Worm (Caenorhabditis elegans) whole organism, L1 larva: ENCODE results near the gene pqn-42.

Source experiments
- ces-1 ChIP-seq: fragments of 150-350 bp; optimal IDR thresholded peaks from 2 replicates; lab custom pipeline; 2014; ENCODE audit warnings: missing biosample characterization, missing genetic modification reagents, missing genetic modification characterization
- egl-27 ChIP-seq, 2 experiments: fragments of 150-350 bp in 1 of 2; sonication (generic microtip); optimal IDR thresholded peaks; 3 replicates each; lab custom pipeline; 2017 to 2018; ENCODE audit warnings: missing biosample characterization in 2 of 2, missing genetic modification characterization in 2 of 2, missing genetic modification reagents in 2 of 2
- fos-1 ChIP-seq: fragments of 150-350 bp; optimal IDR thresholded peaks from 2 replicates; lab custom pipeline; 2014; ENCODE audit warnings: missing biosample characterization, missing genetic modification characterization
- nhr-11 ChIP-seq: fragments of 150-350 bp; optimal IDR thresholded peaks from 2 replicates; lab custom pipeline; 2014; ENCODE audit warnings: missing biosample characterization, missing genetic modification characterization
- nhr-12 ChIP-seq: sonication (generic microtip); optimal IDR thresholded peaks from 2 replicates; lab custom pipeline; 2017; ENCODE audit warnings: missing biosample characterization, missing genetic modification characterization
- nhr-77 ChIP-seq: fragments of 150-350 bp; optimal IDR thresholded peaks from 2 replicates; lab custom pipeline; 2014; ENCODE audit warnings: missing biosample characterization, missing genetic modification characterization
- snpc-4 ChIP-seq: fragments of 150-350 bp; optimal IDR thresholded peaks from 2 replicates; lab custom pipeline; 2014; ENCODE audit warnings: missing biosample characterization, missing genetic modification characterization
- unc-62 ChIP-seq: fragments of 150-350 bp; optimal IDR thresholded peaks from 2 replicates; lab custom pipeline; 2014; ENCODE audit warnings: missing biosample characterization, missing genetic modification reagents, missing genetic modification characterization
- ztf-11 ChIP-seq, 2 experiments: sonication (generic microtip); optimal IDR thresholded peaks; 2 replicates each; lab custom pipeline; 2016 to 2017; ENCODE audit warnings: missing genetic modification characterization in 2 of 2, missing biosample characterization in 1 of 2, missing compliant biosample characterization in 1 of 2

DNA sequence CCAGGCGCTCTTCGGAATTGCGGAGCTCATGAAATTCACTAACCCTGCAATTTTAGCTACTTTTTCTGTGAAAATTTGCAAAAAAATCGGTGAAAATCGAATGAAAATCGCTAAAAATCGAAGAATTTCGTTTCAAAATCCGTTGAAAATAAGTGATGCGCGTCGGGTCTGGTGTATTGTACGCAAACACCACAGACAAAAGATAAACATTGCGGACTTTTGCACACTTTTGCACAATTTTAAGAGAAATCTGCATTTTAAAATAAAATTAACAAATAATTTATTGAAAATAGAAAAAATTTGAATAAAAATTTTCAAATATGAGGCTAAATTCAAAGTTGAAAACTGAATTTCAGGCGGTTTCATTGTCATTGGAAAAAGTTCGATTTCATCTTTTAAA, 20.3 kb upstream of the pqn-42 start, which contains the start of gene F53G2.12:
- TF ChIP-seq unc-62 (GFP tag; lab: Kevin White, UChicago) (no peak), nhr-77 (tag; lab: Kevin White, UChicago) (no peak), fos-1 (no peak), egl-27 (tag; optimal IDR thresholded peaks at IDR 0.05; lab: Kevin White, UChicago) (no peak), ztf-11 (tag; optimal IDR thresholded peaks at IDR 0.05; lab: Kevin White, UChicago) (no peak), ces-1 (no peak), nhr-12 (tag; lab: Kevin White, UChicago) (no peak), snpc-4 (no peak), nhr-11 (no peak)
